Fruit fly (Drosophila melanogaster): Measurements from ENCODE around the gene NHP2.

Gene NHP2

dm6 chr3L:14784949-14785408, 17.0 kb downstream of the NHP2 start (continued):
- TF ChIP-seq CG10209 (GFP tag; optimal IDR thresholded peaks at IDR 0.05) (peak; percentile 97), CG6791 (GFP tag; IDR thresholded peaks at IDR 0.05; ENCODE audit: partially characterized antibody) (no peak), CG11456 (GFP tag; IDR thresholded peaks at IDR 0.05) (peak; percentile 86; the same call in 2 of the 3 replicates), Sry-β (GFP tag; optimal IDR thresholded peaks at IDR 0.05) (peak; percentile 64), Adf1 (GFP tag; IDR thresholded peaks at IDR 0.05) (peak; percentile 66), sima (GFP tag; optimal IDR thresholded peaks at IDR 0.05) (peak; percentile 82), so (GFP tag; IDR thresholded peaks at IDR 0.05) (peak; percentile 89; the same call in 2 of the 3 replicates), Mes4 (GFP tag; optimal IDR thresholded peaks at IDR 0.05) (peak; percentile 91), Nf-YA (GFP tag; IDR thresholded peaks at IDR 0.05) (peak; percentile 86), run (tag; optimal IDR thresholded peaks at IDR 0.05) (peak; percentile 95), CG2712 (tag; optimal IDR thresholded peaks at IDR 0.05) (peak; percentile 99), tio (GFP tag; optimal IDR thresholded peaks at IDR 0.05) (peak; percentile 98), CG10267 (tag; optimal IDR thresholded peaks at IDR 0.05) (peak; percentile 94), caup (GFP tag; optimal IDR thresholded peaks at IDR 0.05; ENCODE audit: severe bottlenecking) (peak; percentile 96), dati (GFP tag; IDR thresholded peaks at IDR 0.05) (peak; percentile 58; the same call in 1 of the 2 replicates), CG1602 (GFP tag; optimal IDR thresholded peaks at IDR 0.05) (peak; percentile 95), Hr78 (GFP tag; optimal IDR thresholded peaks at IDR 0.05) (peak in 1 of 2 experiments; percentile 93), Eip74EF (GFP tag; optimal IDR thresholded peaks at IDR 0.05) (peak in 1 of 2 experiments; percentile 97), esg (GFP tag; conservative IDR thresholded peaks at IDR 0.05) (peak; percentile 91), zen2 (GFP tag; IDR thresholded peaks at IDR 0.05; ENCODE audit: partially characterized antibody) (no peak), CG10274 (GFP tag; optimal IDR thresholded peaks at IDR 0.05) (peak; percentile 92), CG4328 (GFP tag; optimal IDR thresholded peaks at IDR 0.05) (peak; percentile 96), sens (GFP tag) (peak; percentile 99), CG8089 (GFP tag; optimal IDR thresholded peaks at IDR 0.05) (peak; percentile 91), eve (GFP tag; optimal IDR thresholded peaks at IDR 0.05) (peak in 1 of 2 experiments; percentile 22), her (GFP tag; optimal IDR thresholded peaks at IDR 0.05) (peak; percentile 80), Elba2 (GFP tag; optimal IDR thresholded peaks at IDR 0.05) (peak; percentile 27), btn (GFP tag; optimal IDR thresholded peaks at IDR 0.05) (peak; percentile 75), Sox102F (GFP tag; optimal IDR thresholded peaks at IDR 0.05) (peak; percentile 97), Fer1 (GFP tag; optimal IDR thresholded peaks at IDR 0.05) (peak; percentile 97), CG13775 (GFP tag; optimal IDR thresholded peaks at IDR 0.05) (peak; percentile 97), CG14667 (GFP tag; IDR thresholded peaks at IDR 0.05) (peak; percentile 79), CG18262 (tag; optimal IDR thresholded peaks at IDR 0.05) (peak; percentile 99), Atf-2 (GFP tag; optimal IDR thresholded peaks at IDR 0.05) (peak; percentile 93), ewg (GFP tag; optimal IDR thresholded peaks at IDR 0.05) (peak; percentile 89)

dm6 chr3L:14784241-14784948, 17.6 kb downstream of the NHP2 start:
- TF ChIP-seq sd (tag; optimal IDR thresholded peaks at IDR 0.05) (peak; percentile 95), tio (GFP tag; optimal IDR thresholded peaks at IDR 0.05) (no peak), CG4730 (GFP tag; IDR thresholded peaks at IDR 0.05) (no peak)

- TF ChIP-seq mirr (GFP tag; optimal IDR thresholded peaks at IDR 0.05) (peak; percentile 11), eyg (GFP tag; optimal IDR thresholded peaks at IDR 0.05) (no peak), pfk (GFP tag; optimal IDR thresholded peaks at IDR 0.05) (no peak), MBD-R2 (GFP tag; IDR thresholded peaks at IDR 0.05) (no peak), CG18619 (GFP tag; optimal IDR thresholded peaks at IDR 0.05) (no peak), pnt (GFP tag; optimal IDR thresholded peaks at IDR 0.05) (no peak), Stat92E (GFP tag; optimal IDR thresholded peaks at IDR 0.05) (no peak), Sry-β (GFP tag; optimal IDR thresholded peaks at IDR 0.05) (no peak), C15 (GFP tag; IDR thresholded peaks at IDR 0.05) (no peak), vnd (GFP tag; IDR thresholded peaks at IDR 0.05; ENCODE audit: partially characterized antibody) (no peak), CHES-1-like (GFP tag; optimal IDR thresholded peaks at IDR 0.05) (no peak), grau (tag; optimal IDR thresholded peaks at IDR 0.05) (no peak), Med (GFP tag) (peak; percentile 66)
These were observed 18.7 kb downstream of the NHP2 start for dm6 chr3L:14783363-14783627.

Data from whole organism, embryonic.